Worm (Caenorhabditis elegans): Measurements from ENCODE around the gene F09C12.8.

DNA sequence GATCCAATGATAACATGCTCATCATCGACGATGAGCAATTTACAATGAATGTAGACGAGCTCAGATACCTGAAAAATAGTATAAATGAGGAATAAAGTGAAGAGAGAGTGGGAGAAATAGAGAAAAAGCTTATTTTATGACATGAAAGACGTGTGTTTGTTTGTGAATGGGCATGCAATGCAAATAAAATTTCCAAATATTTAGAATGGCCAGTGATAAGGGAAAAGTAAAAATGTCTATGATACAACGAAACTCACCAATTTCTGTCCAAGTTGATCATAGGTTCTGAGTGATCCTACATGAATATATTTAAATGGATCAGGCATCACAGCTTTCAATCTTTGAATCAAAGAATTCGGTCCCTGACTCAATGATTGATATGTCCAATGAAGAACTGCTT, 26.0 kb upstream of the F09C12.8 start:
- TF ChIP-seq hmg-4 (GFP tag; optimal IDR thresholded peaks at IDR 0.05): no peak
- no peak for TF ChIP-seq aly-1 (tag; optimal IDR thresholded peaks at IDR 0.05)
- TF ChIP-seq ama-1 (optimal IDR thresholded peaks at IDR 0.05): no peak
- TF ChIP-seq scrt-1 (GFP tag; IDR thresholded peaks at IDR 0.05): no peak
- TF ChIP-seq ets-7 (tag; optimal IDR thresholded peaks at IDR 0.05): no peak
- TF ChIP-seq tbx-37 (GFP tag; conservative IDR thresholded peaks at IDR 0.05): no peak
- TF ChIP-seq tra-4 (tag; optimal IDR thresholded peaks at IDR 0.05): no peak
- no peak for TF ChIP-seq flt-1 (GFP tag; IDR thresholded peaks at IDR 0.05)
- no peak for TF ChIP-seq hmbx-1 (tag; optimal IDR thresholded peaks at IDR 0.05)
- TF ChIP-seq ceh-13 (GFP tag; optimal IDR thresholded peaks at IDR 0.05): no peak
- no peak for TF ChIP-seq hnd-1 (tag; optimal IDR thresholded peaks at IDR 0.05)

Measured in whole organism, early embryonic.